Fruit fly (Drosophila melanogaster): ENCODE data around the gene gudu.

DNA sequence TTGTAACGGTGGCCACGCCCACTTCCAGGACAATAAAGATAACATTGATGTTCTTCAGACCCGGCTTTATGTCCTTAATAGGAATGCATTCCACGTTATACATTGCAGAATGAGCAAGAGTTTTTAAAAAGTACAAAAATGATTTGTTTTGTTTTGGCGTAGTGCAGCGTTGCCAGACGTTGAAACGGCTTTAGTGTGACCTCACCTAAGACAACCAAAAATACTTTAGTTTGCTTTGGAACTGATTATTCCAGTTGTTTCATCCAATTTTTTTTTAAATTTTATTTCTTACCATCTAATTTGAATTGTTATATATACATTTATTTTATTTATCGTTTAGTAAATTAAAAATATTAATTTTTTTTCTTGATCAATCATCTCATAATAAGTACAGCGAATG lies 21.3 kb downstream of the gudu start, which contains the start of gene CG5181:
- TF ChIP-seq CG6808 (GFP tag; optimal IDR thresholded peaks at IDR 0.05) (no peak), svp (GFP tag) (no peak), CG8632 (GFP tag; optimal IDR thresholded peaks at IDR 0.05) (no peak), Sox102F (GFP tag; optimal IDR thresholded peaks at IDR 0.05) (no peak), net (GFP tag; optimal IDR thresholded peaks at IDR 0.05) (no peak), Eip75B (GFP tag; optimal IDR thresholded peaks at IDR 0.05) (no peak), Blimp-1 (GFP tag; optimal IDR thresholded peaks at IDR 0.05) (no peak), CG11902 (GFP tag; optimal IDR thresholded peaks at IDR 0.05) (no peak), dsx (GFP tag; optimal IDR thresholded peaks at IDR 0.05; ENCODE audit: poor library complexity, severe bottlenecking) (no peak), topi (GFP tag; optimal IDR thresholded peaks at IDR 0.05) (no peak), Sox14 (GFP tag; optimal IDR thresholded peaks at IDR 0.05) (no peak)

Measured in whole organism, prepupa.